Worm (Caenorhabditis elegans): ENCODE measurements around the gene srb-18.
"Not testable (repeated sequence)": the region's sequence is repeated elsewhere in the genome, so short reads cannot be mapped to it uniquely, and the experiment has no call there.

The srb-18 gene

ce11 chrV:7506207-7506606 is 8.8 kb upstream of the srb-18 start:
- TF ChIP-seq him-1 (tag; optimal IDR thresholded peaks at IDR 0.05) (no peak), W03F9.2 (tag; optimal IDR thresholded peaks at IDR 0.05) (no peak)

ce11 chrV:7508566-7509044 is 6.4 kb upstream of the srb-18 start, which contains the start of the genes str-31 and nhr-172:
str-31 (minus strand) TSS chrV:7508666.
nhr-172 (plus strand) TSS chrV:7508994.
- no peak for TF ChIP-seq dao-5 (tag; optimal IDR thresholded peaks at IDR 0.05)
- no peak for TF ChIP-seq him-1 (tag; optimal IDR thresholded peaks at IDR 0.05)
- no peak for TF ChIP-seq W03F9.2 (tag; optimal IDR thresholded peaks at IDR 0.05)

- TF ChIP-seq W03F9.2, him-1, dao-5 (tag; optimal IDR thresholded peaks at IDR 0.05): not testable (repeated sequence)
Measured at ce11 chrV:7511465-7511864, 3.6 kb upstream of the srb-18 start, which contains the start of gene nhr-171. nhr-171 (plus strand) TSS chrV:7511765.

ce11 chrV:7520077-7520476 is 5.0 kb downstream of the srb-18 start, which contains the start of gene srb-19:
srb-19 (minus strand) TSS chrV:7520177.
- TF ChIP-seq dao-5 (tag; optimal IDR thresholded peaks at IDR 0.05): no peak
- no peak for TF ChIP-seq W03F9.2 (tag; optimal IDR thresholded peaks at IDR 0.05)
- TF ChIP-seq him-1 (tag; optimal IDR thresholded peaks at IDR 0.05): no peak

- TF ChIP-seq W03F9.2 (tag; optimal IDR thresholded peaks at IDR 0.05) (no peak), dao-5 (tag; optimal IDR thresholded peaks at IDR 0.05) (no peak), him-1 (tag; optimal IDR thresholded peaks at IDR 0.05) (no peak)
Measured at ce11 chrV:7521304-7521703, 6.3 kb downstream of the srb-18 start.

ce11 chrV:7522279-7522678 is 7.2 kb downstream of the srb-18 start, which contains the start of gene C54F6.15:
C54F6.15 (minus strand) TSS chrV:7522379.
- TF ChIP-seq him-1 (tag; optimal IDR thresholded peaks at IDR 0.05) (no peak), dao-5 (tag; optimal IDR thresholded peaks at IDR 0.05) (no peak), W03F9.2 (tag; optimal IDR thresholded peaks at IDR 0.05) (no peak)

- no peak for TF ChIP-seq W03F9.2 (tag; optimal IDR thresholded peaks at IDR 0.05)
- TF ChIP-seq him-1 (tag; optimal IDR thresholded peaks at IDR 0.05): no peak
- no peak for TF ChIP-seq dao-5 (tag; optimal IDR thresholded peaks at IDR 0.05)
Measured at ce11 chrV:7523392-7523791, 8.4 kb downstream of the srb-18 start, which contains the start of gene C54F6.6. C54F6.6 (plus strand) TSS chrV:7523692.

- TF ChIP-seq W03F9.2 (tag; optimal IDR thresholded peaks at IDR 0.05) (no peak), him-1 (tag; optimal IDR thresholded peaks at IDR 0.05) (no peak), dao-5 (tag; optimal IDR thresholded peaks at IDR 0.05) (no peak)
Measured at ce11 chrV:7524447-7524846, 9.4 kb downstream of the srb-18 start, which contains the start of gene C54F6.20. C54F6.20 (plus strand) TSS chrV:7524747.

ce11 chrV:7525695-7526094 is 10.7 kb downstream of the srb-18 start, which contains the start of gene C54F6.18:
C54F6.18 (plus strand) TSS chrV:7525995.
- no peak for TF ChIP-seq him-1 (tag; optimal IDR thresholded peaks at IDR 0.05)
- TF ChIP-seq dao-5 (tag; optimal IDR thresholded peaks at IDR 0.05): no peak
- no peak for TF ChIP-seq W03F9.2 (tag; optimal IDR thresholded peaks at IDR 0.05)

ce11 chrV:7527153-7527552 is 12.1 kb downstream of the srb-18 start, which contains the start of gene C54F6.17:
C54F6.17 (plus strand) TSS chrV:7527453.
- TF ChIP-seq W03F9.2 (tag; optimal IDR thresholded peaks at IDR 0.05): no peak
- TF ChIP-seq dao-5 (tag; optimal IDR thresholded peaks at IDR 0.05): no peak
- no peak for TF ChIP-seq him-1 (tag; optimal IDR thresholded peaks at IDR 0.05)

ce11 chrV:7528816-7529215 is 13.8 kb downstream of the srb-18 start, which contains the start of gene C54F6.5:
C54F6.5 (plus strand) TSS chrV:7529116.
- TF ChIP-seq him-1 (tag; optimal IDR thresholded peaks at IDR 0.05) (no peak), W03F9.2 (tag; optimal IDR thresholded peaks at IDR 0.05) (no peak), dao-5 (tag; optimal IDR thresholded peaks at IDR 0.05) (no peak)

ce11 chrV:7529840-7530239 is 14.8 kb downstream of the srb-18 start, which contains the start of gene swt-2:
swt-2 (plus strand) TSS chrV:7530140.
- no peak for TF ChIP-seq him-1 (tag; optimal IDR thresholded peaks at IDR 0.05)
- no peak for TF ChIP-seq W03F9.2 (tag; optimal IDR thresholded peaks at IDR 0.05)
- TF ChIP-seq dao-5 (tag; optimal IDR thresholded peaks at IDR 0.05): no peak

- TF ChIP-seq W03F9.2 (tag; optimal IDR thresholded peaks at IDR 0.05): no peak
- TF ChIP-seq dao-5 (tag; optimal IDR thresholded peaks at IDR 0.05): no peak
- TF ChIP-seq him-1 (tag; optimal IDR thresholded peaks at IDR 0.05): no peak
Measured at ce11 chrV:7532947-7533346, 17.9 kb downstream of the srb-18 start, which contains the start of gene C54F6.3. C54F6.3 (plus strand) TSS chrV:7533247.

ce11 chrV:7538018-7538417 is 23.0 kb downstream of the srb-18 start, which contains the start of gene C54F6.12:
C54F6.12 (minus strand) TSS chrV:7538118.
- no peak for TF ChIP-seq dao-5 (tag; optimal IDR thresholded peaks at IDR 0.05)
- TF ChIP-seq W03F9.2 (tag; optimal IDR thresholded peaks at IDR 0.05): no peak
- TF ChIP-seq him-1 (tag; optimal IDR thresholded peaks at IDR 0.05): no peak
